Worm (Caenorhabditis elegans) whole organism, young adult: ENCODE results near the gene nas-9.

Source experiments
- attf-3 ChIP-seq: fragments of 200-800 bp; sonication (Bioruptor generic); conservative IDR thresholded peaks from 2 replicates; pipeline ENCODE4 v1.3.6; 2022; ENCODE audit warnings: missing genetic modification reagents, missing genetic modification characterization, missing compliant biosample characterization
- rec-8 ChIP-seq, 2 experiments: sonication (generic microtip); optimal IDR thresholded peaks; 2 replicates each; lab custom pipeline; 2016; ENCODE audit warnings: mild to moderate bottlenecking in 2 of 2, missing genetic modification characterization in 2 of 2, missing genetic modification reagents in 2 of 2, missing genotype in 2 of 2, missing biosample characterization in 1 of 2, missing compliant biosample characterization in 1 of 2, moderate library complexity in 1 of 2
- unc-130 ChIP-seq: sonication (generic microtip); optimal IDR thresholded peaks from 2 replicates; lab custom pipeline; 2016; ENCODE audit warnings: missing genetic modification reagents, missing genetic modification characterization, missing compliant biosample characterization
- xnd-1 ChIP-seq: sonication (generic microtip); optimal IDR thresholded peaks from 2 replicates; lab custom pipeline; 2016; ENCODE audit warnings: missing genotype, missing genetic modification reagents, missing genetic modification characterization, missing compliant biosample characterization
- ztf-26 ChIP-seq: sonication (generic microtip); optimal IDR thresholded peaks from 2 replicates; lab custom pipeline; 2017; ENCODE audit warnings: missing genetic modification characterization, missing compliant biosample characterization

- TF ChIP-seq attf-3, result no peak
- no peak for TF ChIP-seq rec-8 (tag; optimal IDR thresholded peaks at IDR 0.05; lab: Kevin White, UChicago)
- TF ChIP-seq ztf-26, result no peak
- TF ChIP-seq unc-130 (GFP tag; lab: Kevin White, UChicago), result no peak
- TF ChIP-seq xnd-1 (tag; lab: Kevin White, UChicago), result no peak
Measured at ce11 chrV:4810653-4811052, 29.2 kb downstream of the nas-9 start.
